Worm (Caenorhabditis elegans) whole organism, L3 larva: ENCODE results near the gene elpc-2.

Source experiments
- ama-1 ChIP-seq: fragments of 150-350 bp; optimal IDR thresholded peaks from 2 replicates; lab custom pipeline; 2018
- ceh-82 ChIP-seq: fragments of 150-350 bp; optimal IDR thresholded peaks from 2 replicates; lab custom pipeline; 2014; ENCODE audit warnings: missing biosample characterization, missing genetic modification characterization
- fkh-10 ChIP-seq: sonication (generic microtip); optimal IDR thresholded peaks from 2 replicates; lab custom pipeline; 2017; ENCODE audit warnings: missing biosample characterization, missing genetic modification reagents, missing genetic modification characterization
- mdl-1 ChIP-seq: fragments of 150-350 bp; optimal IDR thresholded peaks from 2 replicates; lab custom pipeline; 2014; ENCODE audit warnings: missing biosample characterization, missing genetic modification characterization
- pha-4 ChIP-seq: fragments of 150-350 bp; optimal IDR thresholded peaks from 2 replicates; lab custom pipeline; 2014; ENCODE audit warnings: missing biosample characterization, missing genetic modification reagents, missing genetic modification characterization
- sea-2 ChIP-seq: fragments of 150-350 bp; sonication (generic microtip); optimal IDR thresholded peaks from 4 replicates; lab custom pipeline; 2014; ENCODE audit warnings: missing biosample characterization, missing genetic modification reagents, missing genetic modification characterization
- snpc-4 ChIP-seq: fragments of 150-350 bp; optimal IDR thresholded peaks from 2 replicates; lab custom pipeline; 2014; ENCODE audit warnings: missing biosample characterization, missing genetic modification characterization
- ztf-11 ChIP-seq: fragments of 150-350 bp; optimal IDR thresholded peaks from 2 replicates; lab custom pipeline; 2014; ENCODE audit warnings: missing biosample characterization, missing genetic modification characterization

ce11 chrIII:12662186-12662585 is 11.3 kb upstream of the elpc-2 start, which contains the start of gene tpst-1:
- no peak for TF ChIP-seq snpc-4 (tag; lab: Kevin White, UChicago)
- no peak for TF ChIP-seq ama-1
- TF ChIP-seq mdl-1 (tag; lab: Kevin White, UChicago) = no peak
- no peak for TF ChIP-seq sea-2 (GFP tag; lab: Kevin White, UChicago)
- TF ChIP-seq fkh-10 = no peak
- TF ChIP-seq pha-4 = no peak
- no peak for TF ChIP-seq ztf-11 (tag; lab: Kevin White, UChicago)
- no peak for TF ChIP-seq ceh-82 (tag; lab: Kevin White, UChicago)
